Fruit fly (Drosophila melanogaster) S2 (cell line): Measurements from ENCODE around the gene CG14142.

Source experiments
- CG8478 ChIP-seq: fragments of >200 bp; optimal IDR thresholded peaks from 2 replicates; lab custom pipeline; 2018
- CTCF ChIP-seq, 2 experiments: fragments of >200 bp; optimal IDR thresholded peaks; 2 replicates each; lab custom pipeline; 2018

DNA sequence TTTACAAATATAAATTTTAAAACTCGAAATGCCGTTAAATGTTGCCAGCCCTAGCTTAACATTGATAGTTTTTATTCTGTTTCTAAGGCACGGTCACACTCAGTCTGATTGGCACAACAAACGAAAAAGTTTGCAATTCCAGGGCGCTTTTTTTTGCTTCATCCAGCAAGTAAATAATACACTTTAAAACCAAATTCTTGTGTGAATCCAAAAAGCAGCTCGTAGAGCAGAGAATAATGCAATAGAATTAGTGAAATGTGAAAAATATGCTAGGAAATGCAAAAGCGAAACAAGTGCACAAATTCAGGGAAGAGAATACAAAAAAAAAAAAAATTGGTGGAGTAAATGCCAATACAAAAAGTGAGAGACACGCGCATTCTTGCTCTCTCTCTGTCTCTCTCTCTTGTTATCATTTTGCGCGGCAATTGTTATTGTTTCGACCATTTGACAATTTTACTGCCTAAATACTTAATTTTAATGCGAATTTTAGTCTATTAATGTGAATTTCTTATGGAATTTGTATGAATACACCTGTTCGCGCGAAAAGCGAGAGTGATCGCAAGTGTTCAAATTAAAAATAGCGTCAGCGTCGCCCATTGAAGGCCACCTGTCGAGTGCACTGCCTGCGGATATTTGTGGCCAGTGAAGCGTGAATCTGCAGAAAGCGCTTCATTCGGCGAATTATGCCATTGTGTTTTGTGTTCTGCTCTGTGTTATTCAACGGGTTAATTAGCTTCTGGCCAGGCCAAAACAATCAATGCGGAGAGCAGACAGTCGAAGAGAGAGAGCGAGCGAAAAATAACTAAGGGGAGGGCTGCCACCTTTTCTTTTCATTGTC is 41.3 kb downstream of the CG14142 start, which contains the start of gene CG42671:
- no peak for TF ChIP-seq CG8478
- TF ChIP-seq CTCF (optimal IDR thresholded peaks at IDR 0.05; lab: Kevin White, UChicago) = no peak
